Fruit fly (Drosophila melanogaster): Measurements from ENCODE around the gene CG33669.
A peak's percentile ranks its signal among the peaks of the same experiment; 100 is the strongest.

dm6 chrX:6351917-6352768, 47.8 kb downstream of the CG33669 start:
- TF ChIP-seq usp (GFP tag; optimal IDR thresholded peaks at IDR 0.05) (no peak), Hr78 (GFP tag; optimal IDR thresholded peaks at IDR 0.05) (no peak), Myc (optimal IDR thresholded peaks at IDR 0.05) (peak; percentile 20)
